Fruit fly (Drosophila melanogaster) whole organism, embryonic: ENCODE data around the gene CG6689.

ENCODE experiments used
- CG11723 ChIP-seq: fragments of 200-800 bp; sonication (Bioruptor generic); optimal IDR thresholded peaks from 2 replicates; lab custom pipeline; 2017; ENCODE audit warnings: missing biosample characterization, mild to moderate bottlenecking, missing genetic modification characterization
- CG12391 ChIP-seq: fragments of 200-800 bp; sonication (Bioruptor generic); optimal IDR thresholded peaks from 3 replicates; lab custom pipeline; 2018; ENCODE audit warnings: missing biosample characterization, mild to moderate bottlenecking, missing genetic modification characterization, moderate library complexity
- CG13287 ChIP-seq: fragments of 200-800 bp; sonication (Bioruptor generic); IDR thresholded peaks from 2 replicates; pipeline ENCODE4 v1.3.6; 2022; ENCODE audit warnings: missing biosample characterization, missing genetic modification characterization; ENCODE audit not compliant: partially characterized antibody
- CG13775 ChIP-seq: fragments of 200-800 bp; sonication (Bioruptor generic); optimal IDR thresholded peaks from 3 replicates; lab custom pipeline; 2017; ENCODE audit warnings: missing biosample characterization, mild to moderate bottlenecking, missing genetic modification characterization
- CG14441 ChIP-seq: fragments of 200-800 bp; sonication (Bioruptor generic); IDR thresholded peaks from 2 replicates; pipeline ENCODE4 v1.3.6; 2022; ENCODE audit warnings: missing biosample characterization, missing genetic modification characterization
- CG14710 ChIP-seq: fragments of 200-800 bp; sonication (Bioruptor generic); optimal IDR thresholded peaks from 3 replicates; lab custom pipeline; 2019; ENCODE audit warnings: missing biosample characterization, mild to moderate bottlenecking, missing genetic modification characterization, moderate library complexity
- CG15073 ChIP-seq: fragments of 200-800 bp; sonication (Bioruptor generic); optimal IDR thresholded peaks from 2 replicates; lab custom pipeline; 2016; ENCODE audit warnings: missing biosample characterization, missing genetic modification characterization
- CG1603 ChIP-seq: fragments of 200-800 bp; sonication (Bioruptor generic); optimal IDR thresholded peaks from 2 replicates; lab custom pipeline; 2019; ENCODE audit warnings: missing biosample characterization, mild to moderate bottlenecking, missing genetic modification characterization, moderate library complexity
- CG16813 ChIP-seq: fragments of 200-800 bp; sonication (Bioruptor generic); IDR thresholded peaks from 3 replicates; pipeline ENCODE4 v1.3.6; 2022; ENCODE audit warnings: missing biosample characterization, missing genetic modification characterization; ENCODE audit not compliant: partially characterized antibody
- CG17361 ChIP-seq: fragments of 200-800 bp; sonication (Bioruptor generic); IDR thresholded peaks from 3 replicates; pipeline ENCODE4 v1.3.6; 2022; ENCODE audit warnings: missing biosample characterization, missing genetic modification characterization
- CG17912 ChIP-seq: fragments of 200-800 bp; sonication (Bioruptor generic); optimal IDR thresholded peaks from 2 replicates; lab custom pipeline; 2018; ENCODE audit warnings: missing biosample characterization, mild to moderate bottlenecking, missing genetic modification characterization
- CG2202 ChIP-seq: fragments of 200-800 bp; sonication (Bioruptor generic); optimal IDR thresholded peaks from 2 replicates; lab custom pipeline; 2018; ENCODE audit warnings: missing biosample characterization, mild to moderate bottlenecking, missing genetic modification characterization
- CG31388 ChIP-seq: fragments of 200-800 bp; sonication (Bioruptor generic); optimal IDR thresholded peaks from 2 replicates; lab custom pipeline; 2016; ENCODE audit warnings: missing biosample characterization, missing genetic modification characterization
- CG4424 ChIP-seq: fragments of 200-800 bp; sonication (Bioruptor generic); optimal IDR thresholded peaks from 3 replicates; lab custom pipeline; 2016; ENCODE audit warnings: missing biosample characterization, missing genetic modification characterization
- CG4617 ChIP-seq: fragments of 200-800 bp; sonication (Bioruptor generic); optimal IDR thresholded peaks from 3 replicates; lab custom pipeline; 2016; ENCODE audit warnings: missing biosample characterization, missing genetic modification characterization, borderline replicate concordance
- CG4730 ChIP-seq: fragments of 200-800 bp; sonication (Bioruptor generic); IDR thresholded peaks from 2 replicates; pipeline ENCODE4 v1.3.6; 2022; ENCODE audit warnings: missing biosample characterization, missing genetic modification characterization
- CG6175 ChIP-seq: fragments of 200-800 bp; sonication (Bioruptor generic); IDR thresholded peaks from 3 replicates; pipeline ENCODE4 v1.3.6; 2022; ENCODE audit warnings: missing biosample characterization, missing genetic modification characterization
- CG6689 ChIP-seq: fragments of 200-800 bp; sonication (Bioruptor generic); IDR thresholded peaks from 2 replicates; pipeline ENCODE4 v1.3.6; 2022; ENCODE audit warnings: missing biosample characterization, missing genetic modification characterization
- CG7745 ChIP-seq: fragments of 200-800 bp; sonication (Bioruptor generic); optimal IDR thresholded peaks from 2 replicates; lab custom pipeline; 2018; ENCODE audit warnings: missing biosample characterization, mild to moderate bottlenecking, missing genetic modification characterization, moderate library complexity
- CG7786 ChIP-seq: fragments of 200-800 bp; sonication (Bioruptor generic); optimal IDR thresholded peaks from 2 replicates; lab custom pipeline; 2016; ENCODE audit warnings: missing biosample characterization, missing genetic modification characterization
- CG9437 ChIP-seq: fragments of 200-800 bp; sonication (Bioruptor generic); optimal IDR thresholded peaks from 2 replicates; lab custom pipeline; 2018; ENCODE audit warnings: missing biosample characterization, mild to moderate bottlenecking, missing genetic modification characterization
- CG9797 ChIP-seq: fragments of 200-800 bp; sonication (Bioruptor generic); optimal IDR thresholded peaks from 3 replicates; lab custom pipeline; 2018; ENCODE audit warnings: missing biosample characterization, mild to moderate bottlenecking, missing genetic modification characterization
- Dad ChIP-seq: fragments of 200-800 bp; sonication (Bioruptor generic); optimal IDR thresholded peaks from 3 replicates; lab custom pipeline; 2016; ENCODE audit warnings: missing biosample characterization, missing genetic modification characterization
- Dek ChIP-seq: fragments of 200-800 bp; sonication (Bioruptor generic); optimal IDR thresholded peaks from 3 replicates; lab custom pipeline; 2019; ENCODE audit warnings: missing biosample characterization, mild to moderate bottlenecking, missing genetic modification characterization, moderate library complexity
- E2f1 ChIP-seq: fragments of 200-800 bp; sonication (Bioruptor generic); IDR thresholded peaks from 2 replicates; pipeline ENCODE4 v1.3.6; 2022; ENCODE audit warnings: missing biosample characterization, missing genetic modification characterization
- HmgD ChIP-seq: fragments of 200-800 bp; sonication (Bioruptor generic); optimal IDR thresholded peaks from 3 replicates; lab custom pipeline; 2016; ENCODE audit warnings: missing biosample characterization, missing genetic modification characterization
- Hsf ChIP-seq: fragments of 200-800 bp; sonication (Bioruptor generic); optimal IDR thresholded peaks from 3 replicates; lab custom pipeline; 2016; ENCODE audit warnings: missing biosample characterization, missing genetic modification characterization
- Neu2 ChIP-seq: fragments of 200-800 bp; sonication (Bioruptor generic); optimal IDR thresholded peaks from 3 replicates; lab custom pipeline; 2016; ENCODE audit warnings: missing biosample characterization, missing genetic modification characterization, borderline replicate concordance
- Nf-YA ChIP-seq: fragments of 200-800 bp; sonication (Bioruptor generic); IDR thresholded peaks from 2 replicates; pipeline ENCODE4 v1.3.6; 2022; ENCODE audit warnings: missing biosample characterization, missing genetic modification characterization
- PHDP ChIP-seq: fragments of 200-800 bp; sonication (Bioruptor generic); optimal IDR thresholded peaks from 3 replicates; lab custom pipeline; 2018; ENCODE audit warnings: missing biosample characterization, mild to moderate bottlenecking, missing genetic modification characterization, moderate library complexity
- Sin3A ChIP-seq: fragments of >200 bp; optimal IDR thresholded peaks from 2 replicates; lab custom pipeline; 2018
- Xbp1 ChIP-seq: fragments of 200-800 bp; sonication (Bioruptor generic); optimal IDR thresholded peaks from 3 replicates; lab custom pipeline; 2016; ENCODE audit warnings: missing biosample characterization, mild to moderate bottlenecking, missing genetic modification characterization
- aop ChIP-seq: fragments of 200-800 bp; sonication (Bioruptor generic); IDR thresholded peaks from 2 replicates; pipeline ENCODE4 v1.3.6; 2022; ENCODE audit warnings: missing biosample characterization, missing genetic modification characterization
- bowl ChIP-seq: fragments of 200-800 bp; sonication (Bioruptor generic); IDR thresholded peaks from 2 replicates; pipeline ENCODE4 v1.3.6; 2022; ENCODE audit warnings: missing biosample characterization, missing genetic modification characterization
- bsh ChIP-seq, 2 experiments: fragments of 200-800 bp; sonication (Bioruptor generic); optimal IDR thresholded peaks; 2 replicates each; lab custom pipeline; 2017 to 2018; ENCODE audit warnings: mild to moderate bottlenecking in 2 of 2, missing biosample characterization in 2 of 2, missing genetic modification characterization in 2 of 2, moderate library complexity in 1 of 2
- cwo ChIP-seq: fragments of 200-800 bp; sonication (Bioruptor generic); optimal IDR thresholded peaks from 3 replicates; lab custom pipeline; 2017; ENCODE audit warnings: missing biosample characterization, missing genetic modification characterization, mild to moderate bottlenecking, moderate library complexity, missing genetic modification reagents
- dimm ChIP-seq: fragments of 200-800 bp; sonication (Bioruptor generic); IDR thresholded peaks from 2 replicates; pipeline ENCODE4 v1.3.6; 2022; ENCODE audit warnings: missing biosample characterization, missing genetic modification characterization
- dm ChIP-seq: fragments of 200-800 bp; sonication (Bioruptor generic); optimal IDR thresholded peaks from 3 replicates; lab custom pipeline; 2016; ENCODE audit warnings: missing biosample characterization, missing genetic modification characterization
- dmrt11E ChIP-seq: fragments of 200-800 bp; sonication (Bioruptor generic); optimal IDR thresholded peaks from 3 replicates; lab custom pipeline; 2018; ENCODE audit warnings: missing biosample characterization, mild to moderate bottlenecking, missing genetic modification characterization, moderate library complexity
- kah ChIP-seq: fragments of 200-800 bp; sonication (Bioruptor generic); optimal IDR thresholded peaks from 2 replicates; lab custom pipeline; 2018; ENCODE audit warnings: missing biosample characterization, mild to moderate bottlenecking, missing genetic modification characterization
- knrl ChIP-seq: fragments of 200-800 bp; sonication (Bioruptor generic); IDR thresholded peaks from 3 replicates; pipeline ENCODE4 v1.3.6; 2022; ENCODE audit warnings: missing biosample characterization, missing genetic modification characterization; ENCODE audit not compliant: partially characterized antibody
- pan ChIP-seq, 4 experiments: fragments of >200 bp in 3 of 4; fragments of 200-800 bp in 1 of 4; sonication (Bioruptor generic) in 1 of 4; optimal IDR thresholded peaks in 3 of 4; IDR thresholded peaks in 1 of 4; 2 replicates each; pipeline versions ENCODE4 v1.3.6 to Lab custom; 2017 to 2022; ENCODE audit warnings: missing biosample characterization in 2 of 4, missing genetic modification characterization in 2 of 4, mixed read lengths in 1 of 4
- peb ChIP-seq: fragments of 200-800 bp; sonication (Bioruptor generic); IDR thresholded peaks from 2 replicates; pipeline ENCODE4 v1.3.6; 2022; ENCODE audit warnings: missing biosample characterization, missing genetic modification characterization
- pzg ChIP-seq: fragments of 200-800 bp; sonication (Bioruptor generic); optimal IDR thresholded peaks from 3 replicates; lab custom pipeline; 2018; ENCODE audit warnings: missing biosample characterization, mild to moderate bottlenecking, missing genetic modification characterization, moderate library complexity
- repo ChIP-seq: fragments of 200-800 bp; sonication (Bioruptor generic); optimal IDR thresholded peaks from 2 replicates; lab custom pipeline; 2016; ENCODE audit warnings: missing biosample characterization, missing genetic modification characterization
- row ChIP-seq: fragments of 200-800 bp; sonication (Bioruptor generic); IDR thresholded peaks from 3 replicates; pipeline ENCODE4 v1.3.6; 2022; ENCODE audit warnings: missing biosample characterization, missing genetic modification characterization
- slp2 ChIP-seq: fragments of 200-800 bp; sonication (Bioruptor generic); optimal IDR thresholded peaks from 2 replicates; lab custom pipeline; 2016; ENCODE audit warnings: missing biosample characterization, missing genetic modification characterization
- toy ChIP-seq: fragments of 200-800 bp; sonication (Bioruptor generic); IDR thresholded peaks from 2 replicates; pipeline ENCODE4 v1.3.6; 2022; ENCODE audit warnings: missing biosample characterization, missing genetic modification characterization

CG6689 gene

DNA sequence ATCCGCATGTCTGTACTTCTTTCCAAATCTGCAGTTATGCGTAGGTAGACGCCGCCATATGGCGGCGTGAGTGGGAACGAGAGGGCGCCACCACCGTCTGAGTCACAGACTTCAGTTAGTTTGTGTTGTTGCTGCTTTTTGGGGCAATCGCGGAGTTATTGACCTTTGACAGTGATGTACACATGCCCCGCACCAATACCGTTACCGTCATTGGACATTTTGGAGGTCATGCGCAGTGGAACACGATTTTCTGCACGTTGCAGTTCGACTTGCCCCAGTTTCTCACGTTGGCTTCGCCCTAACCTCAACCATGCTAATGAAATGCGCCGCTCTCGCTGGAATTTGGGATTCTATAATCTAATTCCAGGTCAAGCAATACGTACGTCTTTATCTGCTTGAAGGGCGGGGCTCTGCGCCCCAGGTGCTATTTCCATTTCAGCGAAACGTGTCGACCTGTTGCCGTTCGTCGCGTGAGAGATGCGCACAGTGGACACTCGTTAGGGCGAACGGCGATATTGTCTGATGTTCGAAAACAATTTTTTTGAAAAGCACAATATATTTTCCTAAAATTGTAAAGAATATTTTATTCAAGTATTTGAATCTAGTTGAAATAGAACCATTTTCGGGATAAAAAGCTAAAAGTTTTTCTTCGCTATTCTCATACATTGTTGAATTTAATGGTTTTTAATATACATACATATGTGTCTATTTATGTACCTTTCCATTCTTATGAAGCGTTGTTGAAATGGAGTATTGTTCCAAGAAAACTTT lies 8.4 kb downstream of the CG6689 start (continued):
- TF ChIP-seq pzg = peak; percentile 20
- TF ChIP-seq CG9797 = peak; percentile 10
- peak; percentile 63 for TF ChIP-seq CG1603 (tag; lab: Kevin White, UChicago)
- TF ChIP-seq CG16813 (GFP tag; lab: Robert Waterston, UW) = no peak
- TF ChIP-seq CG2202 (tag; lab: Kevin White, UChicago) = no peak
- TF ChIP-seq CG14441 (GFP tag; lab: Robert Waterston, UW) = peak; percentile 83
- peak; percentile 70 for TF ChIP-seq CG7786 (GFP tag; lab: Kevin White, UChicago)
- peak; percentile 56; the same call in 1 of the 2 replicates for TF ChIP-seq CG4730
- no peak for TF ChIP-seq pan (optimal IDR thresholded peaks at IDR 0.05; lab: Kevin White, UChicago)
- TF ChIP-seq pan (GFP tag; optimal IDR thresholded peaks at IDR 0.05 in 1 of 2, IDR thresholded peaks at IDR 0.05 in 1 of 2) = peak in 1 of 2 experiments; percentile 75
- TF ChIP-seq Xbp1 (GFP tag; lab: Kevin White, UChicago) = peak; percentile 82
- TF ChIP-seq PHDP (tag; lab: Kevin White, UChicago) = peak; percentile 61
- TF ChIP-seq Dad (GFP tag; lab: Kevin White, UChicago) = peak; percentile 47
- peak; percentile 25 for TF ChIP-seq slp2 (GFP tag; lab: Kevin White, UChicago)
- TF ChIP-seq row (GFP tag; lab: Robert Waterston, UW) = peak; percentile 96
- TF ChIP-seq peb (GFP tag; lab: Robert Waterston, UW) = peak; percentile 45; the same call in 1 of the 2 replicates
- no peak for TF ChIP-seq aop (GFP tag; lab: Robert Waterston, UW)
- peak; percentile 19 for TF ChIP-seq CG31388
- TF ChIP-seq Neu2 (GFP tag; lab: Kevin White, UChicago) = no peak
- peak; percentile 74 for TF ChIP-seq Hsf (GFP tag; lab: Kevin White, UChicago)
- TF ChIP-seq CG17361 (GFP tag; lab: Robert Waterston, UW) = peak; percentile 66
- TF ChIP-seq CG6689 = peak; percentile 82
- TF ChIP-seq dmrt11E (tag; lab: Kevin White, UChicago) = peak; percentile 51
- TF ChIP-seq dimm (GFP tag; lab: Robert Waterston, UW) = 0 out of 2 replicates have a peak, but pooled peaks have one; percentile 27
- peak; percentile 64 for TF ChIP-seq Dek (tag; lab: Kevin White, UChicago)
- TF ChIP-seq knrl (GFP tag; lab: Robert Waterston, UW) = 0 out of 3 replicates have a peak, but pooled peaks have one; percentile 13
- TF ChIP-seq repo (GFP tag; lab: Kevin White, UChicago) = peak; percentile 51
- peak; percentile 63; the same call in 1 of the 3 replicates for TF ChIP-seq CG6175 (GFP tag; lab: Robert Waterston, UW)
- no peak for TF ChIP-seq CG11723 (GFP tag; lab: Kevin White, UChicago)
- peak; percentile 97 for TF ChIP-seq dm
- TF ChIP-seq CG4617 (GFP tag; lab: Kevin White, UChicago) = peak; percentile 65
- peak; percentile 37 for TF ChIP-seq CG9437 (GFP tag; lab: Kevin White, UChicago)
- TF ChIP-seq HmgD (GFP tag; lab: Kevin White, UChicago) = no peak
- no peak; the same call in 1 of the 2 replicates for TF ChIP-seq CG13287
- peak; percentile 96 for TF ChIP-seq cwo (GFP tag; lab: Kevin White, UChicago)
- peak; percentile 35; the same call in 1 of the 2 replicates for TF ChIP-seq toy (GFP tag; lab: Robert Waterston, UW)
- peak in 1 of 2 experiments; percentile 69 for TF ChIP-seq bsh (GFP tag; optimal IDR thresholded peaks at IDR 0.05; lab: Kevin White, UChicago)
- peak; percentile 40 for TF ChIP-seq CG14710 (tag; lab: Kevin White, UChicago)
- no peak for TF ChIP-seq CG17912 (GFP tag; lab: Kevin White, UChicago)
- peak; percentile 71 for TF ChIP-seq CG4424 (GFP tag; lab: Kevin White, UChicago)
- no peak for TF ChIP-seq Sin3A (lab: Kevin White, UChicago)
- peak; percentile 60 for TF ChIP-seq E2f1 (GFP tag; lab: Robert Waterston, UW)
- TF ChIP-seq CG13775 (GFP tag; lab: Kevin White, UChicago) = peak; percentile 53
- no peak for TF ChIP-seq CG7745 (tag; lab: Kevin White, UChicago)
- no peak for TF ChIP-seq CG15073
- peak; percentile 87 for TF ChIP-seq kah
- TF ChIP-seq Nf-YA (GFP tag; lab: Robert Waterston, UW) = peak; percentile 56
- TF ChIP-seq CG12391 (tag; lab: Kevin White, UChicago) = peak; percentile 81
- peak; percentile 63 for TF ChIP-seq bowl
